Worm (Caenorhabditis elegans) whole organism, L2 larva: ENCODE results near the gene ZK488.6.

Experiments used
- C34F6.9 ChIP-seq: fragments of 150-350 bp; optimal IDR thresholded peaks from 2 replicates; lab custom pipeline; 2014; ENCODE audit warnings: missing biosample characterization, missing genetic modification characterization
- F13H6.1 ChIP-seq: sonication (generic microtip); optimal IDR thresholded peaks from 2 replicates; lab custom pipeline; 2016; ENCODE audit warnings: missing genetic modification characterization, missing compliant biosample characterization
- Y55F3AM.14 ChIP-seq: fragments of 200-800 bp; sonication (Bioruptor generic); optimal IDR thresholded peaks from 2 replicates; lab custom pipeline; 2018; ENCODE audit warnings: mild to moderate bottlenecking, missing genetic modification characterization, missing compliant biosample characterization
- ZK546.5 ChIP-seq: sonication (generic microtip); optimal IDR thresholded peaks from 2 replicates; lab custom pipeline; 2017; ENCODE audit warnings: missing biosample characterization, missing genetic modification characterization
- blmp-1 ChIP-seq: sonication (generic microtip); optimal IDR thresholded peaks from 2 replicates; lab custom pipeline; 2017; ENCODE audit warnings: missing genetic modification characterization, mild to moderate bottlenecking, missing compliant biosample characterization, antibody characterized with exemption, moderate library complexity; ENCODE audit not compliant: insufficient read depth
- ceh-16 ChIP-seq: fragments of 150-350 bp; optimal IDR thresholded peaks from 2 replicates; lab custom pipeline; 2014; ENCODE audit warnings: missing biosample characterization, missing genetic modification characterization
- crh-2 ChIP-seq: sonication (generic microtip); optimal IDR thresholded peaks from 2 replicates; lab custom pipeline; 2017; ENCODE audit warnings: missing biosample characterization, missing genetic modification characterization
- egl-27 ChIP-seq: sonication (generic microtip); optimal IDR thresholded peaks from 3 replicates; lab custom pipeline; 2017; ENCODE audit warnings: missing biosample characterization, missing genetic modification reagents, missing genetic modification characterization
- elt-1 ChIP-seq: fragments of 150-350 bp; optimal IDR thresholded peaks from 2 replicates; lab custom pipeline; 2014; ENCODE audit warnings: missing biosample characterization, missing genetic modification characterization
- elt-3 ChIP-seq: sonication (generic microtip); optimal IDR thresholded peaks from 2 replicates; lab custom pipeline; 2017; ENCODE audit warnings: missing biosample characterization, missing genetic modification characterization
- fos-1 ChIP-seq: fragments of 150-350 bp; optimal IDR thresholded peaks from 2 replicates; lab custom pipeline; 2014; ENCODE audit warnings: missing biosample characterization, missing genetic modification characterization
- gmeb-1 ChIP-seq: fragments of 150-350 bp; optimal IDR thresholded peaks from 2 replicates; lab custom pipeline; 2014; ENCODE audit warnings: missing biosample characterization, missing genetic modification characterization
- lin-11 ChIP-seq: fragments of 150-350 bp; sonication (generic microtip); optimal IDR thresholded peaks from 2 replicates; lab custom pipeline; 2014; ENCODE audit warnings: missing biosample characterization, missing genetic modification characterization, inconsistent platforms, mixed read lengths
- lin-13 ChIP-seq: fragments of 150-350 bp; optimal IDR thresholded peaks from 2 replicates; lab custom pipeline; 2014; ENCODE audit warnings: missing biosample characterization, missing genetic modification reagents, missing genetic modification characterization
- lin-39 ChIP-seq: fragments of 150-350 bp; optimal IDR thresholded peaks from 2 replicates; lab custom pipeline; 2014; ENCODE audit warnings: missing biosample characterization, missing genetic modification reagents, missing genetic modification characterization
- lsy-2 ChIP-seq, 2 experiments: fragments of 150-350 bp in 1 of 2; sonication (generic microtip) in 1 of 2; optimal IDR thresholded peaks; 2 replicates each; lab custom pipeline; 2014 to 2017; ENCODE audit warnings: missing biosample characterization in 2 of 2, missing genetic modification characterization in 2 of 2
- mab-5 ChIP-seq: fragments of 150-350 bp; optimal IDR thresholded peaks from 2 replicates; lab custom pipeline; 2014; ENCODE audit warnings: missing biosample characterization, missing genetic modification characterization
- mdl-1 ChIP-seq, 2 experiments: fragments of 150-350 bp in 1 of 2; sonication (generic microtip) in 1 of 2; optimal IDR thresholded peaks; 2 replicates each; lab custom pipeline; 2017; ENCODE audit warnings: missing biosample characterization in 2 of 2, missing genetic modification characterization in 2 of 2
- nhr-10 ChIP-seq: sonication (generic microtip); optimal IDR thresholded peaks from 2 replicates; lab custom pipeline; 2017; ENCODE audit warnings: missing biosample characterization, missing genetic modification characterization
- nhr-11 ChIP-seq: fragments of 150-350 bp; optimal IDR thresholded peaks from 2 replicates; lab custom pipeline; 2014; ENCODE audit warnings: missing biosample characterization, missing genetic modification characterization
- nhr-12 ChIP-seq: fragments of 150-350 bp; optimal IDR thresholded peaks from 2 replicates; lab custom pipeline; 2014; ENCODE audit warnings: missing biosample characterization, missing genetic modification characterization
- nhr-129 ChIP-seq: fragments of 150-350 bp; optimal IDR thresholded peaks from 2 replicates; lab custom pipeline; 2014; ENCODE audit warnings: missing biosample characterization, missing genetic modification characterization
- nhr-21 ChIP-seq: fragments of 150-350 bp; optimal IDR thresholded peaks from 2 replicates; lab custom pipeline; 2014; ENCODE audit warnings: missing biosample characterization, missing genetic modification characterization
- nhr-23 ChIP-seq: fragments of 150-350 bp; optimal IDR thresholded peaks from 2 replicates; lab custom pipeline; 2014; ENCODE audit warnings: missing biosample characterization, missing genetic modification reagents, missing genetic modification characterization
- nhr-237 ChIP-seq: fragments of 150-350 bp; optimal IDR thresholded peaks from 2 replicates; lab custom pipeline; 2014; ENCODE audit warnings: missing biosample characterization, missing genetic modification characterization
- nhr-25 ChIP-seq: fragments of 150-350 bp; sonication (generic microtip); optimal IDR thresholded peaks from 3 replicates; lab custom pipeline; 2014; ENCODE audit warnings: missing biosample characterization, missing genetic modification characterization
- nhr-6 ChIP-seq: fragments of 150-350 bp; optimal IDR thresholded peaks from 2 replicates; lab custom pipeline; 2014; ENCODE audit warnings: missing biosample characterization, missing genetic modification characterization
- peb-1 ChIP-seq: fragments of 150-350 bp; optimal IDR thresholded peaks from 2 replicates; lab custom pipeline; 2014; ENCODE audit warnings: missing biosample characterization, missing genetic modification characterization
- sem-4 ChIP-seq: fragments of 150-350 bp; optimal IDR thresholded peaks from 2 replicates; lab custom pipeline; 2014; ENCODE audit warnings: missing biosample characterization, missing genetic modification reagents, missing genetic modification characterization
- skn-1 ChIP-seq: sonication (generic microtip); optimal IDR thresholded peaks from 2 replicates; lab custom pipeline; 2017; ENCODE audit warnings: missing biosample characterization, missing genetic modification characterization
- sma-3 ChIP-seq: sonication (generic microtip); optimal IDR thresholded peaks from 2 replicates; lab custom pipeline; 2016; ENCODE audit warnings: missing genetic modification reagents, missing genetic modification characterization, missing compliant biosample characterization
- sma-9 ChIP-seq, 2 experiments: fragments of 150-350 bp in 1 of 2; sonication (generic microtip) in 1 of 2; optimal IDR thresholded peaks; 2 replicates each; lab custom pipeline; 2014 to 2016; ENCODE audit warnings: missing genetic modification characterization in 2 of 2, mild to moderate bottlenecking in 1 of 2, missing biosample characterization in 1 of 2, missing compliant biosample characterization in 1 of 2, missing genetic modification reagents in 1 of 2, moderate library complexity in 1 of 2
- unc-39 ChIP-seq: fragments of 150-350 bp; optimal IDR thresholded peaks from 2 replicates; lab custom pipeline; 2014; ENCODE audit warnings: missing biosample characterization, missing genetic modification characterization
- unc-55 ChIP-seq: fragments of 150-350 bp; sonication (generic microtip); optimal IDR thresholded peaks from 3 replicates; lab custom pipeline; 2014; ENCODE audit warnings: missing biosample characterization, missing genetic modification reagents, missing genetic modification characterization
- unc-62 ChIP-seq: fragments of 150-350 bp; optimal IDR thresholded peaks from 2 replicates; lab custom pipeline; 2014; ENCODE audit warnings: missing biosample characterization, missing genetic modification reagents, missing genetic modification characterization
- zag-1 ChIP-seq: fragments of 150-350 bp; optimal IDR thresholded peaks from 2 replicates; lab custom pipeline; 2014; ENCODE audit warnings: missing biosample characterization, missing genetic modification characterization
- ztf-1 ChIP-seq: fragments of 200-800 bp; sonication (Bioruptor generic); conservative IDR thresholded peaks from 2 replicates; pipeline ENCODE4 v1.3.6; 2022; ENCODE audit warnings: missing genetic modification characterization, missing compliant biosample characterization
- ztf-11 ChIP-seq: sonication (generic microtip); optimal IDR thresholded peaks from 2 replicates; lab custom pipeline; 2017; ENCODE audit warnings: missing biosample characterization, missing genetic modification characterization
- ztf-4 ChIP-seq: fragments of 150-350 bp; optimal IDR thresholded peaks from 2 replicates; lab custom pipeline; 2014; ENCODE audit warnings: missing biosample characterization, missing genetic modification characterization

Gene ZK488.6

DNA sequence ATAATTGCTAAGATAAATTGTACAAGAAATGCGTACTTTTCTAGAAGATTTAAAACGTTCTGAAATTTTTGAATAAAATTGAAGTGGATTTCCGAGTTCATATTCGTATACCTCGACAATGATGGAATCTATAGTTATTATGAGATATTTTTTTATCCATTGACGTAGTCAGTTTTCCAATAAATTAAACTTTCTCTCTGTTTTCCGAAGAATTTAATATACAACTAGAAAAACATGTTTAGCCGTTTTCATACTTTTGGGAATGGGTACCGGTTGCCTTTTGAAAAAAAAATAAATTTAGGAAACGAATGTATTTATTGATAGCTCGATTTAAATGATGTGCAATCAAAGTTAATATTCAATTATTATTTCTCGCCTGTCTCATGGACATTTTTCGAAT lies 18.6 kb downstream of the ZK488.6 start, which contains the start of gene srw-109:
TSS of gene srw-109 (minus strand) at position 101 of the 400 bp plus-strand sequence.
- no peak for TF ChIP-seq mab-5
- no peak for TF ChIP-seq zag-1
- no peak for TF ChIP-seq nhr-25 (tag; lab: Kevin White, UChicago)

DNA sequence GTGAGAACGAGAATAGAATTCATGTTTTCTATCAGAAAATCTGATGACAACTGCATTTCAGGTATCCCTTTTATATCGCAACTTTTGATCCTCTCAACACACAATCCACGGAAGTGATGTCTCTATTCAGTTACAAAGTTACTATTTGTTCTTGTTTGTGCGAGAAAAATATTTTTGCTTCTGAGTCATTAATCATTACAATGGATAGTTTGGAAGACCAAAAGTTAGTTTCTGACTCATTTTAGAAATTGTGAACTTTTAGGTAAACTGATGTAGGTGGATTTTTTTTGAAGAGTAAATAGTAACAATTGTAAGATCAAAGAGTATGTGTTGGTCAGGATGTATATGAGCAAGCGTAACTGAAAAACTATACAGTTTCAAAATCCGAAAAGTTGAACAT lies 19.4 kb downstream of the ZK488.6 start, which contains the start of gene srlf-36:
TSS of gene srlf-36 (minus strand) at position 101 of the 400 bp plus-strand sequence.
- no peak for TF ChIP-seq mab-5
- no peak for TF ChIP-seq ztf-1 (GFP tag; lab: Robert Waterston, UW)
- no peak for TF ChIP-seq F13H6.1 (tag; lab: Kevin White, UChicago)
- no peak for TF ChIP-seq egl-27 (tag; lab: Kevin White, UChicago)
- TF ChIP-seq lsy-2 (tag; optimal IDR thresholded peaks at IDR 0.05; lab: Kevin White, UChicago), result no peak
- TF ChIP-seq sma-9 (GFP tag; optimal IDR thresholded peaks at IDR 0.05; lab: Kevin White, UChicago), result no peak
- TF ChIP-seq sma-9 (tag; optimal IDR thresholded peaks at IDR 0.05; lab: Kevin White, UChicago), result no peak
- no peak for TF ChIP-seq elt-3 (tag; lab: Kevin White, UChicago)
- TF ChIP-seq nhr-12 (tag; lab: Kevin White, UChicago), result no peak
- TF ChIP-seq gmeb-1, result no peak
- no peak for TF ChIP-seq elt-1 (tag; lab: Kevin White, UChicago)

DNA sequence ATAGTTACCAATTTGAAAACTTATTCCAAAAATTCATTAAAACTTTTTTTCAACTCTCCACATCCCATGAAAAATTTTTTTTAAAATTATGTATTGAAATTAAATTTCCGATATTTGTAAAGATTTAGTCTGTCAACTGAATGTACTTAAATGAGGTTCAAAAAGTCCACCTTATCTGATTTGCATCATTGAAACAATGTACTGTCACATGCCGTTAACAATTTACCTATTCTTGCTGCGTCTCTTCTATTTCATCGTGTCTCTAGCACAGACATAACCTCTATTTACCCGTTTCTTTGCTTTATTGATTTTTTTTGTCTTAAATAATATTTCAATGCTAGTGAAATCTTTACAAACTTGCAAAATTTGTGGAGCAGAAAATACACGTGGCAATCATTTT lies 19.9 kb downstream of the ZK488.6 start, which contains the start of gene nhr-90:
TSS of gene nhr-90 (plus strand) at position 296 of the 400 bp plus-strand sequence.
- TF ChIP-seq nhr-129 (tag; lab: Kevin White, UChicago), result peak; percentile 71
- TF ChIP-seq fos-1 (tag; lab: Kevin White, UChicago), result peak; percentile 8
- no peak for TF ChIP-seq ztf-1 (GFP tag; lab: Robert Waterston, UW)
- TF ChIP-seq zag-1, result no peak
- TF ChIP-seq crh-2 (tag; lab: Kevin White, UChicago), result peak; percentile 29
- TF ChIP-seq nhr-10 (tag; lab: Kevin White, UChicago), result no peak
- no peak for TF ChIP-seq unc-62 (GFP tag; lab: Kevin White, UChicago)
- TF ChIP-seq blmp-1 (tag; lab: Kevin White, UChicago), result no peak
- no peak for TF ChIP-seq Y55F3AM.14 (GFP tag; lab: Kevin White, UChicago)
- no peak for TF ChIP-seq lin-39 (tag; lab: Kevin White, UChicago)
- TF ChIP-seq ztf-4, result no peak
- peak; percentile 57 for TF ChIP-seq sma-9 (GFP tag; optimal IDR thresholded peaks at IDR 0.05; lab: Kevin White, UChicago)
- TF ChIP-seq sma-9 (tag; optimal IDR thresholded peaks at IDR 0.05; lab: Kevin White, UChicago), result no peak
- no peak for TF ChIP-seq ZK546.5 (tag; lab: Kevin White, UChicago)

DNA sequence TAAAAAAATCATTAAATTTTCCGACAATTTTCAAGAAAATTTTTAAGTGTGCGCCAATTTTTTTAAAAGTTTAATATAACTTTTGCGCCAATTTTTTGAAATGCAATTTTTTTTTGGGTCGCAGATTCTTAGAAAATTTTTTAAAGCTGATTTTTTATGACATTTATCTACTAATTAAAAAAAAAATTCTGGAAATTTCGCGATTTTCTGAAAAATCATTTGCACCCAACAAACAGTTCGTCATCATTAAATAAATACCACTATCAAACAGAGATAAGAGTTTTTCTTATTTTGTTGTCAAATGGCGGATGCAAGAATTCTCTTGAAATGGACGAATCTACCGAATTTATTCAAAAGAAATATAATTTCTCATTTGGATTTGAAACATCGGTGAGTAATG lies 25.0 kb downstream of the ZK488.6 start, which contains the start of gene F48G7.13:
TSS of gene F48G7.13 (plus strand) at position 301 of the 400 bp plus-strand sequence.
- no peak for TF ChIP-seq unc-55 (GFP tag; lab: Kevin White, UChicago)
- no peak for TF ChIP-seq lsy-2 (tag; optimal IDR thresholded peaks at IDR 0.05; lab: Kevin White, UChicago)
- TF ChIP-seq skn-1 (tag; lab: Kevin White, UChicago), result no peak
- no peak for TF ChIP-seq nhr-6 (tag; lab: Kevin White, UChicago)
- no peak for TF ChIP-seq lin-13 (GFP tag; lab: Kevin White, UChicago)
- TF ChIP-seq fos-1 (tag; lab: Kevin White, UChicago), result peak; percentile 49
- no peak for TF ChIP-seq nhr-12 (tag; lab: Kevin White, UChicago)
- no peak for TF ChIP-seq nhr-21 (tag; lab: Kevin White, UChicago)

DNA sequence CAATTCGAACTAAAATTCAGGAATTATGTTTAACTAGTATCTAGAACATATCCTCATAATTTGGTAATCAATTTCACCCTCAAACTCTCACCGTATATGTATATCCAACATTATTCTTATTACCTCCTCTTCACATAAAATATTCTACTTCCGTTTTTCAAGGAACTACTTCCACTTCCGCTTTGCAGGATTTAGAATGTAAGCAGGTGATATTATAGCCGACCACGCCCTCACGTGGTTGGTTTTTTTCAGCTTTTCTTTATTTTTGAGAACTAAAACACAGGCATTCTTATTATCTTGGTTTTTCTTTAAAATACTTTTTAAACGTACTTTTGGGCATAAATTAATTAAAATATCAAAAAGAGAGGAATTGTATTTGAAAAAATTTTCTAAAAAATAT lies 27.6 kb downstream of the ZK488.6 start:
- TF ChIP-seq lsy-2 (tag; optimal IDR thresholded peaks at IDR 0.05; lab: Kevin White, UChicago), result peak in 1 of 2 experiments; percentile 29
- TF ChIP-seq nhr-21 (tag; lab: Kevin White, UChicago), result no peak
- no peak for TF ChIP-seq ZK546.5 (tag; lab: Kevin White, UChicago)
- TF ChIP-seq elt-3 (tag; lab: Kevin White, UChicago), result no peak
- peak; percentile 5 for TF ChIP-seq C34F6.9 (tag; lab: Kevin White, UChicago)
- TF ChIP-seq nhr-25 (tag; lab: Kevin White, UChicago), result no peak
- TF ChIP-seq sma-9 (GFP tag; optimal IDR thresholded peaks at IDR 0.05; lab: Kevin White, UChicago), result peak; percentile 15
- TF ChIP-seq sma-9 (tag; optimal IDR thresholded peaks at IDR 0.05; lab: Kevin White, UChicago), result no peak
- no peak for TF ChIP-seq unc-62 (GFP tag; lab: Kevin White, UChicago)

DNA sequence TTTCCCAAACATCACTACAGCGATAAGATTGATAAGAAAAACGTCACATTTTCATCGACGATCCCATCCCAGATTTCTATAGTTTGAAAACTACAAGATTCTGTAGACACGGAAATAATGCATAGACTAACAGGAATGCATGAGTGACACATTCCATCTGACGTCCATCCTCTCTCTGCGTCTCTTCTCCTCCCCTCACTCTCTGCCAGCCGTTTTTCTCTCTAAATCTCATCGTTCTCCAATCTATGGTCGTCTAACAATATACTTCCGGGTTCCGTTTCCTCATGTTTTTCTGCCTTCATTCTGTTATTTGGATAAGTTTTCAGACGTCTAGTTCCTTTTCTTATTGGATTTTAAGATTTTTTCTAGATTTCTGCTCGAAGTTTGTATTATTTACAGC lies 28.8 kb downstream of the ZK488.6 start, which contains the start of gene F48G7.4:
TSS of gene F48G7.4 (plus strand) at position 400 of the 400 bp plus-strand sequence.
- TF ChIP-seq F13H6.1 (tag; lab: Kevin White, UChicago), result peak; percentile 74
- TF ChIP-seq lin-39 (tag; lab: Kevin White, UChicago), result no peak
- no peak for TF ChIP-seq ceh-16 (tag; lab: Kevin White, UChicago)
- peak; percentile 32 to 50 for TF ChIP-seq mdl-1 (tag; optimal IDR thresholded peaks at IDR 0.05; lab: Kevin White, UChicago)
- peak; percentile 67 for TF ChIP-seq nhr-129 (tag; lab: Kevin White, UChicago)
- no peak for TF ChIP-seq nhr-23 (tag; lab: Kevin White, UChicago)
- peak; percentile 8 for TF ChIP-seq gmeb-1
- no peak for TF ChIP-seq nhr-237 (tag; lab: Kevin White, UChicago)
- peak in 1 of 2 experiments; percentile 83 for TF ChIP-seq lsy-2 (tag; optimal IDR thresholded peaks at IDR 0.05; lab: Kevin White, UChicago)
- TF ChIP-seq nhr-11, result no peak
- TF ChIP-seq ztf-11 (tag; lab: Kevin White, UChicago), result no peak
- peak; percentile 84 for TF ChIP-seq zag-1
- TF ChIP-seq unc-62 (GFP tag; lab: Kevin White, UChicago), result peak; percentile 58
- TF ChIP-seq sma-3, result peak; percentile 1
- no peak for TF ChIP-seq unc-39 (tag; lab: Kevin White, UChicago)
- TF ChIP-seq peb-1, result no peak
- TF ChIP-seq egl-27 (tag; lab: Kevin White, UChicago), result peak; percentile 82
- no peak for TF ChIP-seq elt-3 (tag; lab: Kevin White, UChicago)
- peak; percentile 51 for TF ChIP-seq sem-4 (tag; lab: Kevin White, UChicago)
- TF ChIP-seq lin-11, result no peak
